Fruit fly (Drosophila melanogaster) whole organism, embryonic: ENCODE measurements around the gene dsd.

Experiments
- B-H1 ChIP-seq: fragments of 200-800 bp; sonication (Bioruptor generic); IDR thresholded peaks from 3 replicates; pipeline ENCODE4 v1.3.6; 2022; ENCODE audit warnings: missing biosample characterization, missing genetic modification characterization
- CG10267 ChIP-seq: fragments of 200-800 bp; sonication (Bioruptor generic); optimal IDR thresholded peaks from 2 replicates; lab custom pipeline; 2018; ENCODE audit warnings: missing biosample characterization, mild to moderate bottlenecking, missing genetic modification characterization, moderate library complexity
- CG10959 ChIP-seq: fragments of 200-800 bp; sonication (Bioruptor generic); IDR thresholded peaks from 2 replicates; pipeline ENCODE4 v1.3.6; 2022; ENCODE audit warnings: missing biosample characterization, missing genetic modification characterization
- CG15073 ChIP-seq: fragments of 200-800 bp; sonication (Bioruptor generic); optimal IDR thresholded peaks from 2 replicates; lab custom pipeline; 2016; ENCODE audit warnings: missing biosample characterization, missing genetic modification characterization
- CG17359 ChIP-seq: fragments of 200-800 bp; sonication (Bioruptor generic); optimal IDR thresholded peaks from 3 replicates; lab custom pipeline; 2018; ENCODE audit warnings: missing biosample characterization, mild to moderate bottlenecking, missing genetic modification characterization, moderate library complexity
- CG17385 ChIP-seq: fragments of 200-800 bp; sonication (Bioruptor generic); optimal IDR thresholded peaks from 3 replicates; lab custom pipeline; 2018; ENCODE audit warnings: missing biosample characterization, mild to moderate bottlenecking, missing genetic modification characterization
- CG17829 ChIP-seq: fragments of 200-800 bp; optimal IDR thresholded peaks from 2 replicates; lab custom pipeline; 2019; ENCODE audit warnings: missing biosample characterization, mild to moderate bottlenecking, missing genetic modification characterization, moderate library complexity
- CG18262 ChIP-seq: fragments of 200-800 bp; optimal IDR thresholded peaks from 3 replicates; lab custom pipeline; 2019; ENCODE audit warnings: missing biosample characterization, mild to moderate bottlenecking, missing genetic modification characterization, moderate library complexity
- CG32767 ChIP-seq: fragments of 200-800 bp; sonication (Bioruptor generic); IDR thresholded peaks from 2 replicates; pipeline ENCODE4 v1.3.6; 2022; ENCODE audit warnings: missing biosample characterization, missing genetic modification characterization
- CG34224 ChIP-seq: fragments of 200-800 bp; sonication (Bioruptor generic); IDR thresholded peaks from 3 replicates; pipeline ENCODE4 v1.3.6; 2022; ENCODE audit warnings: missing biosample characterization, missing genetic modification characterization; ENCODE audit not compliant: partially characterized antibody
- CG3847 ChIP-seq: fragments of 200-800 bp; sonication (Bioruptor generic); IDR thresholded peaks from 2 replicates; pipeline ENCODE4 v1.3.6; 2022; ENCODE audit warnings: missing biosample characterization, missing genetic modification characterization
- CG4282 ChIP-seq: fragments of 200-800 bp; sonication (Bioruptor generic); optimal IDR thresholded peaks from 2 replicates; lab custom pipeline; 2016; ENCODE audit warnings: missing biosample characterization, missing genetic modification characterization
- CG4328 ChIP-seq: fragments of 200-800 bp; sonication (Bioruptor generic); optimal IDR thresholded peaks from 3 replicates; lab custom pipeline; 2017; ENCODE audit warnings: missing biosample characterization, missing genetic modification reagents, missing genetic modification characterization
- CG4404 ChIP-seq: fragments of 200-800 bp; sonication (Bioruptor generic); IDR thresholded peaks from 2 replicates; pipeline ENCODE4 v1.3.6; 2022; ENCODE audit warnings: missing biosample characterization, missing genetic modification characterization
- CG4730 ChIP-seq: fragments of 200-800 bp; sonication (Bioruptor generic); IDR thresholded peaks from 2 replicates; pipeline ENCODE4 v1.3.6; 2022; ENCODE audit warnings: missing biosample characterization, missing genetic modification characterization
- CG7357 ChIP-seq: fragments of 200-800 bp; sonication (Bioruptor generic); IDR thresholded peaks from 3 replicates; pipeline ENCODE4 v1.3.6; 2022; ENCODE audit warnings: missing biosample characterization, missing genetic modification characterization
- CG7745 ChIP-seq: fragments of 200-800 bp; sonication (Bioruptor generic); optimal IDR thresholded peaks from 2 replicates; lab custom pipeline; 2018; ENCODE audit warnings: missing biosample characterization, mild to moderate bottlenecking, missing genetic modification characterization, moderate library complexity
- CG7963 ChIP-seq: fragments of 200-800 bp; sonication (Bioruptor generic); IDR thresholded peaks from 3 replicates; pipeline ENCODE4 v1.3.6; 2022; ENCODE audit warnings: missing biosample characterization, missing genetic modification characterization; ENCODE audit not compliant: partially characterized antibody
- CTCF ChIP-seq: fragments of 200-800 bp; sonication (Bioruptor generic); optimal IDR thresholded peaks from 2 replicates; lab custom pipeline; 2017; ENCODE audit warnings: missing biosample characterization, mild to moderate bottlenecking, missing genetic modification characterization, moderate library complexity
- Dip3 ChIP-seq: fragments of 200-800 bp; sonication (Bioruptor generic); optimal IDR thresholded peaks from 3 replicates; lab custom pipeline; 2016; ENCODE audit warnings: missing biosample characterization, missing genetic modification characterization
- Fer3 ChIP-seq: fragments of 200-800 bp; sonication (Bioruptor generic); optimal IDR thresholded peaks from 2 replicates; lab custom pipeline; 2018; ENCODE audit warnings: missing biosample characterization, mild to moderate bottlenecking, missing genetic modification characterization, moderate library complexity
- H2.0 ChIP-seq: fragments of 200-800 bp; sonication (Bioruptor generic); IDR thresholded peaks from 2 replicates; pipeline ENCODE4 v1.3.6; 2022; ENCODE audit warnings: missing biosample characterization, missing genetic modification characterization
- HLH3B ChIP-seq: fragments of 200-800 bp; sonication (Bioruptor generic); IDR thresholded peaks from 2 replicates; pipeline ENCODE4 v1.3.6; 2022; ENCODE audit warnings: missing biosample characterization, missing genetic modification characterization
- Myb ChIP-seq: fragments of 200-800 bp; sonication (Bioruptor generic); optimal IDR thresholded peaks from 2 replicates; lab custom pipeline; 2016; ENCODE audit warnings: missing biosample characterization, missing genetic modification characterization
- Rfx ChIP-seq: fragments of 200-800 bp; sonication (Bioruptor generic); IDR thresholded peaks from 2 replicates; pipeline ENCODE4 v1.3.6; 2022; ENCODE audit warnings: missing biosample characterization, missing genetic modification characterization
- Sry-β ChIP-seq: fragments of 200-800 bp; sonication (Bioruptor generic); optimal IDR thresholded peaks from 2 replicates; lab custom pipeline; 2018; ENCODE audit warnings: missing biosample characterization, mild to moderate bottlenecking, missing genetic modification characterization, moderate library complexity
- Ssrp ChIP-seq: fragments of 200-800 bp; sonication (Bioruptor generic); optimal IDR thresholded peaks from 2 replicates; lab custom pipeline; 2018; ENCODE audit warnings: missing biosample characterization, mild to moderate bottlenecking, missing genetic modification characterization, moderate library complexity
- Tbp ChIP-seq: fragments of >200 bp; optimal IDR thresholded peaks from 2 replicates; lab custom pipeline; 2018; ENCODE audit warnings: missing biosample characterization, missing genetic modification characterization
- Trl ChIP-seq, 3 experiments: fragments of >200 bp in 2 of 3; fragments of 200-800 bp in 1 of 3; sonication (Bioruptor generic) in 1 of 3; optimal IDR thresholded peaks; 2 replicates in 1 of 3; 3 replicates in 2 of 3; lab custom pipeline; 2016 to 2017; ENCODE audit warnings: missing biosample characterization in 1 of 3, missing genetic modification characterization in 1 of 3
- ab ChIP-seq: fragments of 200-800 bp; sonication (Bioruptor generic); optimal IDR thresholded peaks from 2 replicates; lab custom pipeline; 2016; ENCODE audit warnings: missing biosample characterization, missing genetic modification characterization
- crc ChIP-seq: fragments of 200-800 bp; sonication (Bioruptor generic); optimal IDR thresholded peaks from 2 replicates; lab custom pipeline; 2016; ENCODE audit warnings: missing biosample characterization, missing genetic modification characterization
- crol ChIP-seq: fragments of 200-800 bp; sonication (Bioruptor generic); IDR thresholded peaks from 2 replicates; pipeline ENCODE4 v1.3.6; 2022; ENCODE audit warnings: missing biosample characterization, missing genetic modification characterization
- eve ChIP-seq, 2 experiments: fragments of >200 bp; optimal IDR thresholded peaks; 2 replicates each; lab custom pipeline; 2017; ENCODE audit warnings: missing biosample characterization in 2 of 2, missing genetic modification characterization in 2 of 2
- exex ChIP-seq: fragments of 200-800 bp; sonication (Bioruptor generic); optimal IDR thresholded peaks from 4 replicates; lab custom pipeline; 2018; ENCODE audit warnings: missing biosample characterization, mild to moderate bottlenecking, missing genetic modification characterization, moderate library complexity
- fd96Cb ChIP-seq: fragments of 200-800 bp; sonication (Bioruptor generic); optimal IDR thresholded peaks from 2 replicates; lab custom pipeline; 2018; ENCODE audit warnings: missing biosample characterization, mild to moderate bottlenecking, missing genetic modification characterization, moderate library complexity
- gem ChIP-seq: fragments of 200-800 bp; sonication (Bioruptor generic); optimal IDR thresholded peaks from 2 replicates; lab custom pipeline; 2019; ENCODE audit warnings: missing biosample characterization, mild to moderate bottlenecking, missing genetic modification characterization, moderate library complexity
- ham ChIP-seq: fragments of 200-800 bp; sonication (Bioruptor generic); IDR thresholded peaks from 2 replicates; pipeline ENCODE4 v1.3.6; 2022; ENCODE audit warnings: missing biosample characterization, missing genetic modification characterization
- hb ChIP-seq: fragments of 200-800 bp; sonication (Bioruptor generic); IDR thresholded peaks from 3 replicates; pipeline ENCODE4 v1.3.6; 2022; ENCODE audit warnings: missing biosample characterization, missing genetic modification characterization; ENCODE audit not compliant: partially characterized antibody
- jigr1 ChIP-seq: fragments of 200-800 bp; sonication (Bioruptor generic); IDR thresholded peaks from 3 replicates; pipeline ENCODE4 v1.3.6; 2022; ENCODE audit warnings: missing biosample characterization, missing genetic modification characterization
- lilli ChIP-seq: fragments of 200-800 bp; sonication (Bioruptor generic); optimal IDR thresholded peaks from 3 replicates; lab custom pipeline; 2016; ENCODE audit warnings: missing biosample characterization, missing genetic modification characterization
- lmd ChIP-seq: fragments of 200-800 bp; sonication (Bioruptor generic); IDR thresholded peaks from 2 replicates; pipeline ENCODE4 v1.3.6; 2022; ENCODE audit warnings: missing biosample characterization, missing genetic modification characterization
- lola ChIP-seq, 3 experiments: fragments of >200 bp in 2 of 3; fragments of 200-800 bp in 1 of 3; sonication (Bioruptor generic) in 1 of 3; optimal IDR thresholded peaks; 2 replicates each; lab custom pipeline; 2017 to 2019; ENCODE audit warnings: missing biosample characterization in 3 of 3, missing genetic modification characterization in 3 of 3, mild to moderate bottlenecking in 1 of 3, moderate library complexity in 1 of 3
- psq ChIP-seq: fragments of 200-800 bp; sonication (Bioruptor generic); optimal IDR thresholded peaks from 2 replicates; lab custom pipeline; 2017; ENCODE audit warnings: missing biosample characterization, missing genetic modification characterization
- ro ChIP-seq: fragments of 200-800 bp; sonication (Bioruptor generic); IDR thresholded peaks from 2 replicates; pipeline ENCODE4 v1.3.6; 2022; ENCODE audit warnings: missing biosample characterization, missing genetic modification characterization
- stwl ChIP-seq: fragments of 200-800 bp; sonication (Bioruptor generic); optimal IDR thresholded peaks from 3 replicates; lab custom pipeline; 2018; ENCODE audit warnings: missing biosample characterization, mild to moderate bottlenecking, missing genetic modification characterization, moderate library complexity
- tup ChIP-seq: fragments of 200-800 bp; sonication (Bioruptor generic); optimal IDR thresholded peaks from 2 replicates; lab custom pipeline; 2016; ENCODE audit warnings: missing biosample characterization, mild to moderate bottlenecking, missing genetic modification characterization, moderate library complexity
- vnd ChIP-seq: fragments of 200-800 bp; sonication (Bioruptor generic); IDR thresholded peaks from 3 replicates; pipeline ENCODE4 v1.3.6; 2022; ENCODE audit warnings: missing biosample characterization, missing genetic modification characterization; ENCODE audit not compliant: partially characterized antibody
- wek ChIP-seq: fragments of 200-800 bp; sonication (Bioruptor generic); optimal IDR thresholded peaks from 3 replicates; lab custom pipeline; 2018; ENCODE audit warnings: missing biosample characterization, mild to moderate bottlenecking, missing genetic modification characterization, moderate library complexity
- z ChIP-seq: fragments of 200-800 bp; sonication (Bioruptor generic); IDR thresholded peaks from 3 replicates; pipeline ENCODE4 v1.3.6; 2022; ENCODE audit warnings: missing biosample characterization, missing genetic modification characterization

Gene dsd

DNA sequence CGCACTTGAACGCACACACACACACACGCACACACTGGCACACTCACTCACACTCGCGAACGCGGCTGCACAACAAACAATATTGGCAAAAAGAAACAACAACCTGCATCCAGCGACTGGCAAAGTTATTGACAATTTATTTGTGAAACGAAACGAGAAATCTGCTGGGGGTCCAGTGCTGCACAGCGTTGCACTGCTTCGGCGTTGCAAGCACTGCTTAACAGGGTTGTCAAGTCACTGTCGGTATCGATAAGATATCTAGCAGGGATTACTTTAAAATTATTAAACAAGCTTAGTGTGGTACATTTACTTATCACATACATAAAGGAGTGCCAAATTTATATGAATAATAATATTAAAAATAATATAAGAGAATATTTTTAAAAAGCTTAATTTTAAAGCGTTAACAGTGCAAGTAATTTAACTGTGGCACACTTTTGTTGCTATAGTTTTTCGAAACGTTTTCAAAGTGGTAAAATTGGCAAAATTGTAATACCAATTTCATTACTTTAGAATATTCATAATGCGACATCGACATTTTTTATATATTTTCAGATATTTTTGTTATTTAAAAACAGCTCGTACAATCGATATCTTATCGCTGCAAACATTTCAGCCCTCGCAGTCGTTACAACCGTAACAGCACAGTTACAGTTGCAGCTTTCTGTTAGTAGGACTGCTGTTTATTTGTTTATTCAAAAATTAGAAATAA is at the start of gene dsd, which contains the start of gene Tusp (continued):
- TF ChIP-seq stwl = peak; percentile 83
- TF ChIP-seq CG4404 (GFP tag; lab: Robert Waterston, UW) = peak; percentile 46; the same call in 1 of the 2 replicates
- TF ChIP-seq CG18262 (tag; lab: Kevin White, UChicago) = peak; percentile 72
- peak; percentile 72 for TF ChIP-seq lmd
- TF ChIP-seq Sry-β = peak; percentile 22
- TF ChIP-seq lola (GFP tag; optimal IDR thresholded peaks at IDR 0.05; lab: Kevin White, UChicago) = peak in 1 of 3 experiments; percentile 63
- TF ChIP-seq CG7963 (GFP tag; lab: Robert Waterston, UW) = 0 out of 3 replicates have a peak, but pooled peaks have one; percentile 38
- peak; percentile 17 for TF ChIP-seq wek (GFP tag; lab: Kevin White, UChicago)
- TF ChIP-seq CG4282 (GFP tag; lab: Kevin White, UChicago) = peak; percentile 57
- no peak for TF ChIP-seq Tbp (GFP tag; lab: Kevin White, UChicago)
- no peak for TF ChIP-seq HLH3B (GFP tag; lab: Robert Waterston, UW)
- TF ChIP-seq CG10959 (GFP tag; lab: Robert Waterston, UW) = 0 out of 2 replicates have a peak, but pooled peaks have one; percentile 35
- TF ChIP-seq crol = 0 out of 2 replicates have a peak, but pooled peaks have one; percentile 11
- TF ChIP-seq Trl (optimal IDR thresholded peaks at IDR 0.05; lab: Kevin White, UChicago) = no peak
- peak; percentile 81 for TF ChIP-seq Trl (GFP tag; optimal IDR thresholded peaks at IDR 0.05; lab: Kevin White, UChicago)
- TF ChIP-seq CG17829 (tag; lab: Kevin White, UChicago) = peak; percentile 75
- peak; percentile 8; the same call in 1 of the 2 replicates for TF ChIP-seq ro (GFP tag; lab: Robert Waterston, UW)
- peak; percentile 77 for TF ChIP-seq gem (tag; lab: Kevin White, UChicago)
- peak; percentile 49 for TF ChIP-seq psq (GFP tag; lab: Kevin White, UChicago)
- TF ChIP-seq CG34224 = peak; percentile 9; the same call in 1 of the 3 replicates
- TF ChIP-seq CG7357 (GFP tag; lab: Robert Waterston, UW) = peak; percentile 46; the same call in 2 of the 3 replicates
- no peak for TF ChIP-seq CG7745 (tag; lab: Kevin White, UChicago)
- TF ChIP-seq CG15073 (GFP tag; lab: Kevin White, UChicago) = peak; percentile 15
- peak; percentile 61 for TF ChIP-seq Ssrp (tag; lab: Kevin White, UChicago)
- peak; percentile 63 for TF ChIP-seq Myb (GFP tag; lab: Kevin White, UChicago)
- TF ChIP-seq lilli = peak; percentile 81
- TF ChIP-seq CG4328 (GFP tag; lab: Kevin White, UChicago) = peak; percentile 52
- peak; percentile 56 for TF ChIP-seq Fer3 (tag; lab: Kevin White, UChicago)
- TF ChIP-seq fd96Cb (tag; lab: Kevin White, UChicago) = peak; percentile 35
- peak; percentile 67 for TF ChIP-seq tup (GFP tag; lab: Kevin White, UChicago)
- peak; percentile 51; the same call in 1 of the 2 replicates for TF ChIP-seq CG32767
- no peak for TF ChIP-seq z (GFP tag; lab: Robert Waterston, UW)
- TF ChIP-seq CG3847 (GFP tag; lab: Robert Waterston, UW) = peak; percentile 89
- TF ChIP-seq B-H1 (GFP tag; lab: Robert Waterston, UW) = peak; percentile 20; the same call in 2 of the 3 replicates
- no peak for TF ChIP-seq jigr1
- TF ChIP-seq CG4730 (GFP tag; lab: Robert Waterston, UW) = peak; percentile 55
- peak; percentile 52 for TF ChIP-seq CG17385 (GFP tag; lab: Kevin White, UChicago)
- peak; percentile 91 for TF ChIP-seq CG10267 (tag; lab: Kevin White, UChicago)
- peak; percentile 68 for TF ChIP-seq ab
- no peak for TF ChIP-seq eve (GFP tag; optimal IDR thresholded peaks at IDR 0.05; lab: Kevin White, UChicago)
- no peak for TF ChIP-seq CTCF (GFP tag; lab: Kevin White, UChicago)
- peak; percentile 78 for TF ChIP-seq H2.0
- TF ChIP-seq Dip3 = peak; percentile 72
- peak; percentile 68; the same call in 2 of the 3 replicates for TF ChIP-seq vnd (GFP tag; lab: Robert Waterston, UW)
- TF ChIP-seq ham (GFP tag; lab: Robert Waterston, UW) = no peak
- peak; percentile 65 for TF ChIP-seq CG17359 (tag; lab: Kevin White, UChicago)
- TF ChIP-seq hb (GFP tag; lab: Robert Waterston, UW) = peak; percentile 51; the same call in 1 of the 3 replicates
- peak; percentile 8 for TF ChIP-seq exex (tag; lab: Kevin White, UChicago)
- peak; percentile 90 for TF ChIP-seq Rfx
- peak; percentile 11 for TF ChIP-seq crc
